Worm (Caenorhabditis elegans): ENCODE results near the gene srx-102.

srx-102 gene

DNA sequence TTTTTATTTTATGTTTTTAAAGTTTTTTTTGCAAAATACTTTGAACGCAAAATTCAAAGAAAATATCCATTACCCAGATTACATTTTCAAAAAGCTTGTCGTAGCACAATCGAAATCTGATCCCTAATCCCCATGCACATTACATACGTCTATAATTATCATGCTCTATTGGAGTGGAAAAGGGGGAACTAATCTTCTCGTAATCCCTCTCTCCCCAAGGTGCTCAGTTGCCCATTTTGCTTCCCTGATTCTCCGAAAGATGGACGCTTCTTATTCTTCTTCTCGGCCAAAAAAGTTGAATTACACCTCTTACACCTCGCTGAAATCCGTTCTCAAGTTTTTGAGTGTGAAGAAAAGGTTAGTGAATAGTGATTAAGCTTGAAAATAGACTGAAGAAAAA, 16.5 kb upstream of the srx-102 start, which contains the start of gene fbxc-53 (continued):
- TF ChIP-seq snpc-3.4 (tag; optimal IDR thresholded peaks at IDR 0.05) (no peak), mes-4 (tag; optimal IDR thresholded peaks at IDR 0.05) (no peak), snpc-4 (GFP tag; optimal IDR thresholded peaks at IDR 0.05) (no peak), snpc-4 (tag; optimal IDR thresholded peaks at IDR 0.05) (no peak), hsf-1 (GFP tag; IDR thresholded peaks at IDR 0.05) (no peak), ztf-6 (GFP tag; IDR thresholded peaks at IDR 0.05) (no peak)

DNA sequence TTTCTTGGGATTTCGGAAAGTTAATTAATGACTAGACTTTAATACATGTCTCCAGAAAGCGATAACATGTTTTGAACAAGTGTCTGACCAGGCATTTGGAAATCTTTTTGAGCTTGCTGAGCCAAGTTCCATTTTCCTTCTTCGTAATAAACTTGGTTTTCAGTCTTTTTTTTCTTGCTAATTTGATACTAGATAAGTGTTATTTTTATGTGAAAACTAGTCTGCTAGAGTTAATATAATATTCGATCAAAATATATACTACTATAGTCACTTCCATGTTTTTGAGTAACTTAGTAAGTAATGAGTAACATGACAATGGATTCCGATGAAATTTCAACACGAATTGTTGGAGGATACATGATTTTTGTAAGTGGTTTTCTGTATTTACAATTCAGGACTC, 14.7 kb upstream of the srx-102 start, which contains the start of gene srx-110:
TSS of gene srx-110 (plus strand) at position 301 of the 400 bp plus-strand sequence.
- no peak for TF ChIP-seq xnd-1 (tag; optimal IDR thresholded peaks at IDR 0.05)
- TF ChIP-seq ztf-6 (GFP tag; IDR thresholded peaks at IDR 0.05): no peak
- no peak for TF ChIP-seq nfyb-1 (GFP tag; IDR thresholded peaks at IDR 0.05)
- no peak for TF ChIP-seq F33H1.4 (GFP tag; IDR thresholded peaks at IDR 0.05)
- TF ChIP-seq F57A8.1 (GFP tag; optimal IDR thresholded peaks at IDR 0.05): no peak
- no peak for TF ChIP-seq rec-8 (tag; optimal IDR thresholded peaks at IDR 0.05)
- no peak for TF ChIP-seq attf-6 (GFP tag; IDR thresholded peaks at IDR 0.05)

DNA sequence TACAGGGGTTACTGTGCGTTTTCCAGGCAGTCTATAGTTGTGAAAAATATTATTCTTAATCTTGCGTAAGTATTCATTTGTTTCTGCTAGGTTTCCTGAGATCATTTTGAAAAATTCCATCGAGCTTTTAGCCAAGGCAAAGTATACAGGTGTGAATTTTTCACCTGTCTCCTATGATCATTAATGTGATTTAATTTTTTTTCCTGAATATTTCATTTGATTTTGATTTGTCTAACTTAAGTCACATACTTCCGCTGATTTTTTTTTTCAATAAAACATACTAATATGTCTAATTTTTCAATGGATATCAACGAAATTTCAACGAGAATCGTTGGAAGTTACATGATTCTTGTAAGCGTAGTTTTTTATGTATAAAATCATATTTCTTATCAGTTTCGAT, 10.8 kb upstream of the srx-102 start, which contains the start of gene srx-108:
TSS of gene srx-108 (plus strand) at position 301 of the 400 bp plus-strand sequence.
- TF ChIP-seq ama-1 (optimal IDR thresholded peaks at IDR 0.05) (no peak), ama-1 (GFP tag; optimal IDR thresholded peaks at IDR 0.05) (no peak), egl-44 (GFP tag; IDR thresholded peaks at IDR 0.05) (no peak), atf-7 (tag; optimal IDR thresholded peaks at IDR 0.05) (no peak), Y79H2A.3 (GFP tag; conservative IDR thresholded peaks at IDR 0.05) (no peak), Y56A3A.18 (GFP tag; IDR thresholded peaks at IDR 0.05) (no peak)

DNA sequence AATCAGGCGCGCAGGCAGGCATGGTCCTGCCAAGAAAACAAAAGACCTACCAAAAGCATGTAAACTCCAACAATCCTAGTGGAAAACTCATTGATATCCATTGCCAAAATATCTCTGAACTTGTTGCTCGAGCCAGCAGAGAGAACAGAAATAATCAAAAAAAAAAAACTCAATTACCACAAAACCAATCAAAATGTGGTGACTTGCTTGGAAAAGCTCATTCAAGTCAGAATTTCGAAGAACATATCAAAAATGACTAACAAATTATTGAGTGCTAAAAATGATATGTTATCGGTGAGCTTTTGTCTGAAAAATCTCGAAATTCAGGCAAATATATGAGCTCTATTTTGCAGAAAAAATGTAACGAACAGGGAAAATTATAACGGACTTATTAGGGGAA, 6.7 kb upstream of the srx-102 start, which contains the start of gene srx-105:
TSS of gene srx-105 (minus strand) at position 101 of the 400 bp plus-strand sequence.
- TF ChIP-seq B0035.1 (tag; optimal IDR thresholded peaks at IDR 0.05) (no peak), pha-4 (tag; optimal IDR thresholded peaks at IDR 0.05) (no peak), lin-54 (GFP tag; optimal IDR thresholded peaks at IDR 0.05) (no peak), ztf-3 (GFP tag; optimal IDR thresholded peaks at IDR 0.05) (no peak), madf-3 (GFP tag; IDR thresholded peaks at IDR 0.05) (no peak), K11D2.4 (GFP tag; IDR thresholded peaks at IDR 0.05) (no peak), rpc-1 (optimal IDR thresholded peaks at IDR 0.05) (no peak), rpc-1 (tag; optimal IDR thresholded peaks at IDR 0.05) (no peak), Y53F4B.3 (GFP tag; IDR thresholded peaks at IDR 0.05) (no peak), egrh-3 (GFP tag; IDR thresholded peaks at IDR 0.05) (no peak), zfh-2 (GFP tag; conservative IDR thresholded peaks at IDR 0.05) (no peak), nfya-1 (tag; optimal IDR thresholded peaks at IDR 0.05; ENCODE audit: borderline replicate concordance, insufficient read depth) (no peak)

DNA sequence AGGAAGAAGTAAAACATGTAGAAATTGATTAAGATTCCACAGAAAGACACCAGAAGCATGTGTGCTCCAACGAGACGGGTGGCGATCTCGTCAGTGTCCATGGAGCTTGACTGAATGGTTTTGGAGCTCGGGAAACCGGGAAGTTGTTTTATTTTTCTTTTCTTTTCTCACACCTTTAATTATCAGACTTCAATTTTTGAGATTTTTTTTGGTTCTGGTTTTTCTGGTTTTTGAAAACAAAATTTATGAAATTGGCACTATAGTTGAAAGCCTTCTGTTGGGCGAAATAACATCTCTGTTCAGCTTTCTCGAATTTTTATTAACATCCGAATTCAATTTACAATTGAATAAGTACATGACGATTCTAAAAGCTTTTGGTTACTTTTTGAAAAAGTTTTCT, 5.0 kb upstream of the srx-102 start, which contains the start of gene srx-104:
TSS of gene srx-104 (minus strand) at position 101 of the 400 bp plus-strand sequence.
- no peak for TF ChIP-seq snpc-4 (GFP tag; optimal IDR thresholded peaks at IDR 0.05)
- no peak for TF ChIP-seq snpc-4 (tag; optimal IDR thresholded peaks at IDR 0.05)
- no peak for TF ChIP-seq K12H6.12 (tag; optimal IDR thresholded peaks at IDR 0.05)
- TF ChIP-seq mxl-1 (tag; optimal IDR thresholded peaks at IDR 0.05): no peak
- TF ChIP-seq rec-8 (tag; optimal IDR thresholded peaks at IDR 0.05): no peak
- TF ChIP-seq ztf-3 (GFP tag; optimal IDR thresholded peaks at IDR 0.05): no peak
- TF ChIP-seq Y53G8AR.9 (GFP tag; conservative IDR thresholded peaks at IDR 0.05): no peak
- no peak for TF ChIP-seq nfya-2 (GFP tag; IDR thresholded peaks at IDR 0.05)
- TF ChIP-seq efl-1 (GFP tag; optimal IDR thresholded peaks at IDR 0.05): no peak
- TF ChIP-seq egrh-3 (GFP tag; IDR thresholded peaks at IDR 0.05): no peak
- no peak for TF ChIP-seq ceh-100 (GFP tag; IDR thresholded peaks at IDR 0.05)
- TF ChIP-seq F57A8.1 (GFP tag; optimal IDR thresholded peaks at IDR 0.05): no peak
- TF ChIP-seq F23B12.7 (tag; optimal IDR thresholded peaks at IDR 0.05; ENCODE audit: insufficient read depth): no peak
- TF ChIP-seq Y95B8A.8 (GFP tag; IDR thresholded peaks at IDR 0.05): no peak
- TF ChIP-seq B0261.1 (tag; optimal IDR thresholded peaks at IDR 0.05): no peak
- no peak for TF ChIP-seq D2030.7 (GFP tag; IDR thresholded peaks at IDR 0.05)
- TF ChIP-seq hmg-20 (GFP tag; IDR thresholded peaks at IDR 0.05): no peak
- TF ChIP-seq lin-54 (GFP tag; optimal IDR thresholded peaks at IDR 0.05): no peak
- TF ChIP-seq ccch-3 (GFP tag; optimal IDR thresholded peaks at IDR 0.05): no peak

Measured in whole organism, young adult.